Worm (Caenorhabditis elegans): ENCODE measurements around the gene T03F6.4.
A peak's percentile ranks its signal among the peaks of the same experiment; 100 is the strongest.

The T03F6.4 gene

DNA sequence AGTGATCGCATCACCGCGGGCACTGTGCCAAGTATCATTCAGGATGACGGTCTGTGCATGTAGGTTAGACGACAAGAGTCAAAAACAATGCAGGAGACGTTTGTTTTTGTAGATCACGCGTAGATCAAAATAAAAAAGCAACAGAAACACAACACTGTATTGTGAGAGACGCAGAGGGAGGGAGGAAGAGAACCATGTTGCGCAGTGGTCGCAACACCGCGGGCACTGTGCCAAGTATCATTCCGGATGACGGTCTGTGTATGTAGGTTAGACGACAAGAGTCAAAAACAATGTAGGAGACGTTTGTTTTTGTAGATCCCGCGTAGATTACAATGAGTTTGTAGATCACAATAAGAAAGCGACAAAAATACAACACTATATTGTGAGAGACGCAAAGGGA is 33.0 kb downstream of the T03F6.4 start (continued):
- TF ChIP-seq pha-4 (tag; optimal IDR thresholded peaks at IDR 0.05) (no peak), sptf-2 (GFP tag; optimal IDR thresholded peaks at IDR 0.05) (no peak), ztf-22 (GFP tag; optimal IDR thresholded peaks at IDR 0.05) (no peak), tbx-9 (tag; optimal IDR thresholded peaks at IDR 0.05; ENCODE audit: borderline replicate concordance) (no peak), die-1 (tag; optimal IDR thresholded peaks at IDR 0.05) (peak; percentile 76), ztf-28 (GFP tag; IDR thresholded peaks at IDR 0.05) (no peak), Y56A3A.18 (GFP tag; IDR thresholded peaks at IDR 0.05) (no peak), cebp-2 (GFP tag; IDR thresholded peaks at IDR 0.05) (no peak), aptf-2 (GFP tag; conservative IDR thresholded peaks at IDR 0.05) (no peak), egl-18 (GFP tag; IDR thresholded peaks at IDR 0.05) (no peak), hmg-1.2 (GFP tag; IDR thresholded peaks at IDR 0.05) (peak; percentile 59; the same call in 1 of the 2 replicates)

DNA sequence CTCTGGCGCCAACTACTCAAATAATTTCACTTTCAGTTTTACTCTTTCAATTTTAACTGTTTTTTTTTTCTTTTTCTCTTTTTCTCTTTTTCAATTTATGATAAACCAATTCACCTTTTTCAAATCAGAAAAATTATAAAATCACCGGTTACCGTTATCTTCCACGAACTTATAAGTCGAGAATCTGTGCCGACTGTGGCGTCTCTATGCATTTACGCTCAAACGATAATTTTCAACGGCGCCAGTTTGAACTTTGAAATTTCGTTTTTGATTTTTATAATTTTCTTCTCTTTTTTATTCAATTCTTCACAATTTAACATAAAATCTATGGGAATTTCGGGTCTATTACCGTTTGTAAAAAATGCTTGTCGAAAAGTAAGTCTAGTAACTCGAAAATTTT is 37.5 kb downstream of the T03F6.4 start, which contains the start of gene exo-1:
Gene exo-1 (plus strand): TSS at position 101 of the 400 bp plus-strand sequence.
- no peak for TF ChIP-seq K12H6.12 (tag; optimal IDR thresholded peaks at IDR 0.05)
- no peak for TF ChIP-seq nhr-179 (tag; optimal IDR thresholded peaks at IDR 0.05)
- no peak for TF ChIP-seq ceh-58 (GFP tag; IDR thresholded peaks at IDR 0.05)
- TF ChIP-seq sdz-38 (tag; optimal IDR thresholded peaks at IDR 0.05) = no peak
- TF ChIP-seq T26A5.8 (tag; optimal IDR thresholded peaks at IDR 0.05) = no peak
- no peak for TF ChIP-seq C17E4.6 (GFP tag; IDR thresholded peaks at IDR 0.05)
- TF ChIP-seq lir-1 (GFP tag; conservative IDR thresholded peaks at IDR 0.05) = no peak
- peak; percentile 46 for TF ChIP-seq ceh-27 (GFP tag; optimal IDR thresholded peaks at IDR 0.05)
- peak in 1 of 3 experiments; percentile 83 for TF ChIP-seq lin-35 (GFP tag; optimal IDR thresholded peaks at IDR 0.05)
- peak; percentile 10; the same call in 1 of the 2 replicates for TF ChIP-seq F33H1.4 (GFP tag; IDR thresholded peaks at IDR 0.05)
- no peak for TF ChIP-seq nfya-2 (GFP tag; IDR thresholded peaks at IDR 0.05)
- no peak for TF ChIP-seq ama-1 (optimal IDR thresholded peaks at IDR 0.05)
- TF ChIP-seq ama-1 (GFP tag; optimal IDR thresholded peaks at IDR 0.05) = no peak
- no peak for TF ChIP-seq mes-4 (tag; optimal IDR thresholded peaks at IDR 0.05)
- no peak for TF ChIP-seq nhr-120 (GFP tag; IDR thresholded peaks at IDR 0.05)
- TF ChIP-seq pbrm-1 (GFP tag; IDR thresholded peaks at IDR 0.05) = no peak
- TF ChIP-seq T07F8.4 (tag; optimal IDR thresholded peaks at IDR 0.05) = no peak
- no peak for TF ChIP-seq attf-6 (GFP tag; IDR thresholded peaks at IDR 0.05)
- TF ChIP-seq hmg-1.2 (GFP tag; IDR thresholded peaks at IDR 0.05) = no peak; the same call in 1 of the 2 replicates
- no peak for TF ChIP-seq F39B2.1 (GFP tag; IDR thresholded peaks at IDR 0.05)
- no peak for TF ChIP-seq ztf-26 (tag; optimal IDR thresholded peaks at IDR 0.05)
- 0 out of 2 replicates have a peak, but pooled peaks have one; percentile 18 for TF ChIP-seq egrh-3 (GFP tag; IDR thresholded peaks at IDR 0.05)
- TF ChIP-seq lin-54 (GFP tag; optimal IDR thresholded peaks at IDR 0.05) = peak; percentile 82
- TF ChIP-seq lag-1 (GFP tag; IDR thresholded peaks at IDR 0.05) = no peak
- 0 out of 2 replicates have a peak, but pooled peaks have one; percentile 20 for TF ChIP-seq attf-3 (GFP tag; conservative IDR thresholded peaks at IDR 0.05)
- TF ChIP-seq hlh-12 (tag; optimal IDR thresholded peaks at IDR 0.05) = no peak
- no peak for TF ChIP-seq F37B4.10 (GFP tag; IDR thresholded peaks at IDR 0.05)
- TF ChIP-seq hmg-20 (GFP tag; IDR thresholded peaks at IDR 0.05) = no peak
- no peak for TF ChIP-seq B0336.3 (GFP tag; IDR thresholded peaks at IDR 0.05)
- TF ChIP-seq zfh-2 (GFP tag; conservative IDR thresholded peaks at IDR 0.05) = no peak
- TF ChIP-seq gei-17 (GFP tag; optimal IDR thresholded peaks at IDR 0.05) = no peak
- no peak for TF ChIP-seq die-1 (tag; optimal IDR thresholded peaks at IDR 0.05)
- TF ChIP-seq bed-2 (GFP tag; IDR thresholded peaks at IDR 0.05) = no peak
- TF ChIP-seq him-1 (tag; optimal IDR thresholded peaks at IDR 0.05) = peak; percentile 4
- peak; percentile 80 for TF ChIP-seq dpl-1 (GFP tag; optimal IDR thresholded peaks at IDR 0.05)
- no peak for TF ChIP-seq madf-10 (tag; optimal IDR thresholded peaks at IDR 0.05)
- TF ChIP-seq lsy-27 (tag; optimal IDR thresholded peaks at IDR 0.05; ENCODE audit: borderline replicate concordance, insufficient read depth) = no peak
- no peak for TF ChIP-seq atf-7 (tag; optimal IDR thresholded peaks at IDR 0.05)
- peak; percentile 77 for TF ChIP-seq efl-1 (GFP tag; optimal IDR thresholded peaks at IDR 0.05)
- no peak for TF ChIP-seq ccch-3 (GFP tag; optimal IDR thresholded peaks at IDR 0.05)
- no peak for TF ChIP-seq sptf-2 (GFP tag; optimal IDR thresholded peaks at IDR 0.05)
- TF ChIP-seq B0261.1 (tag; optimal IDR thresholded peaks at IDR 0.05) = no peak

All from whole organism, young adult.